Worm (Caenorhabditis elegans) whole organism, young adult: ENCODE data around the gene ZC262.13.

Source experiments
- F22D6.2 ChIP-seq: sonication (generic microtip); optimal IDR thresholded peaks from 2 replicates; lab custom pipeline; 2016; ENCODE audit warnings: mild to moderate bottlenecking, missing genetic modification characterization, missing compliant biosample characterization
- F23B12.7 ChIP-seq: sonication (generic microtip); optimal IDR thresholded peaks from 2 replicates; lab custom pipeline; 2017; ENCODE audit warnings: missing genetic modification characterization, mild to moderate bottlenecking, missing compliant biosample characterization, antibody characterized with exemption, moderate library complexity; ENCODE audit not compliant: insufficient read depth
- F33H1.4 ChIP-seq: fragments of 200-800 bp; sonication (Bioruptor generic); IDR thresholded peaks from 2 replicates; pipeline ENCODE4 v1.3.6; 2022; ENCODE audit warnings: missing genetic modification reagents, missing genetic modification characterization, missing compliant biosample characterization
- F57C9.4 ChIP-seq: sonication (generic microtip); optimal IDR thresholded peaks from 2 replicates; lab custom pipeline; 2017; ENCODE audit warnings: mild to moderate bottlenecking, missing genetic modification characterization, missing compliant biosample characterization
- Y53F4B.3 ChIP-seq: fragments of 200-800 bp; sonication (Bioruptor generic); IDR thresholded peaks from 2 replicates; pipeline ENCODE4 v1.3.6; 2022; ENCODE audit warnings: missing genetic modification reagents, missing genetic modification characterization, missing compliant biosample characterization
- Y56A3A.18 ChIP-seq: fragments of 200-800 bp; sonication (Bioruptor generic); IDR thresholded peaks from 2 replicates; pipeline ENCODE4 v1.3.6; 2022; ENCODE audit warnings: missing genetic modification reagents, missing genetic modification characterization, missing compliant biosample characterization
- Y67H2A.10 ChIP-seq: fragments of 200-800 bp; sonication (Bioruptor generic); conservative IDR thresholded peaks from 2 replicates; pipeline ENCODE4 v1.3.6; 2022; ENCODE audit warnings: missing genetic modification reagents, missing genetic modification characterization, missing compliant biosample characterization
- ZK185.1 ChIP-seq: sonication (generic microtip); optimal IDR thresholded peaks from 2 replicates; lab custom pipeline; 2016; ENCODE audit warnings: mild to moderate bottlenecking, missing genetic modification characterization, missing compliant biosample characterization; ENCODE audit not compliant: poor library complexity, severe bottlenecking
- atf-7 ChIP-seq: sonication (generic microtip); optimal IDR thresholded peaks from 2 replicates; lab custom pipeline; 2017; ENCODE audit warnings: mild to moderate bottlenecking, missing genetic modification characterization, missing compliant biosample characterization
- attf-3 ChIP-seq: fragments of 200-800 bp; sonication (Bioruptor generic); conservative IDR thresholded peaks from 2 replicates; pipeline ENCODE4 v1.3.6; 2022; ENCODE audit warnings: missing genetic modification reagents, missing genetic modification characterization, missing compliant biosample characterization
- cebp-1 ChIP-seq, 2 experiments: fragments of 200-800 bp in 1 of 2; sonication (Bioruptor generic) in 1 of 2; sonication (generic microtip) in 1 of 2; IDR thresholded peaks in 1 of 2; optimal IDR thresholded peaks in 1 of 2; 2 replicates each; pipeline versions ENCODE4 v1.3.6 to Lab custom; 2017 to 2022; ENCODE audit warnings: missing compliant biosample characterization in 2 of 2, missing genetic modification characterization in 2 of 2, mild to moderate bottlenecking in 1 of 2, missing genetic modification reagents in 1 of 2, moderate library complexity in 1 of 2
- ceh-100 ChIP-seq: fragments of 200-800 bp; sonication (Bioruptor generic); IDR thresholded peaks from 2 replicates; pipeline ENCODE4 v1.3.6; 2022; ENCODE audit warnings: missing genetic modification reagents, missing genetic modification characterization, missing compliant biosample characterization
- ceh-27 ChIP-seq: fragments of 200-800 bp; sonication (Bioruptor generic); optimal IDR thresholded peaks from 2 replicates; lab custom pipeline; 2018; ENCODE audit warnings: mild to moderate bottlenecking, missing genetic modification characterization, moderate library complexity, missing compliant biosample characterization
- chd-7 ChIP-seq: sonication (generic microtip); optimal IDR thresholded peaks from 2 replicates; lab custom pipeline; 2016; ENCODE audit warnings: mild to moderate bottlenecking, missing genetic modification characterization, moderate library complexity, missing compliant biosample characterization
- dpff-1 ChIP-seq: sonication (generic microtip); optimal IDR thresholded peaks from 2 replicates; lab custom pipeline; 2017; ENCODE audit warnings: mild to moderate bottlenecking, missing genetic modification characterization, missing compliant biosample characterization
- egl-18 ChIP-seq: fragments of 200-800 bp; sonication (Bioruptor generic); IDR thresholded peaks from 2 replicates; pipeline ENCODE4 v1.3.6; 2022; ENCODE audit warnings: missing genetic modification reagents, missing genetic modification characterization, missing compliant biosample characterization
- ets-4 ChIP-seq: fragments of 200-800 bp; sonication (Bioruptor generic); optimal IDR thresholded peaks from 2 replicates; lab custom pipeline; 2018; ENCODE audit warnings: mild to moderate bottlenecking, missing genetic modification characterization, missing compliant biosample characterization
- him-1 ChIP-seq: sonication (generic microtip); optimal IDR thresholded peaks from 2 replicates; lab custom pipeline; 2016; ENCODE audit warnings: missing genotype, missing genetic modification reagents, missing genetic modification characterization, missing compliant biosample characterization
- lag-1 ChIP-seq: fragments of 200-800 bp; sonication (Bioruptor generic); IDR thresholded peaks from 2 replicates; pipeline ENCODE4 v1.3.6; 2022; ENCODE audit warnings: missing genetic modification reagents, missing genetic modification characterization, missing compliant biosample characterization
- let-607 ChIP-seq, 2 experiments: fragments of 200-800 bp in 1 of 2; sonication (Bioruptor generic) in 1 of 2; sonication (generic microtip) in 1 of 2; optimal IDR thresholded peaks; 2 replicates each; lab custom pipeline; 2016 to 2018; ENCODE audit warnings: mild to moderate bottlenecking in 2 of 2, missing compliant biosample characterization in 2 of 2, missing genetic modification characterization in 2 of 2, moderate library complexity in 2 of 2, missing genotype in 1 of 2
- madf-3 ChIP-seq: fragments of 200-800 bp; sonication (Bioruptor generic); IDR thresholded peaks from 2 replicates; pipeline ENCODE4 v1.3.6; 2022; ENCODE audit warnings: missing genetic modification reagents, missing genetic modification characterization, missing compliant biosample characterization
- madf-6 ChIP-seq: fragments of 200-800 bp; sonication (Bioruptor generic); IDR thresholded peaks from 2 replicates; pipeline ENCODE4 v1.3.6; 2022; ENCODE audit warnings: missing genetic modification reagents, missing genetic modification characterization, missing compliant biosample characterization
- nfyb-1 ChIP-seq: fragments of 200-800 bp; sonication (Bioruptor generic); IDR thresholded peaks from 2 replicates; pipeline ENCODE4 v1.3.6; 2022; ENCODE audit warnings: missing genetic modification reagents, missing genetic modification characterization, missing compliant biosample characterization
- pbrm-1 ChIP-seq: fragments of 200-800 bp; sonication (Bioruptor generic); IDR thresholded peaks from 2 replicates; pipeline ENCODE4 v1.3.6; 2022; ENCODE audit warnings: missing genetic modification reagents, missing genetic modification characterization, missing compliant biosample characterization
- rec-8 ChIP-seq, 2 experiments: sonication (generic microtip); optimal IDR thresholded peaks; 2 replicates each; lab custom pipeline; 2016; ENCODE audit warnings: mild to moderate bottlenecking in 2 of 2, missing genetic modification characterization in 2 of 2, missing genetic modification reagents in 2 of 2, missing genotype in 2 of 2, missing biosample characterization in 1 of 2, missing compliant biosample characterization in 1 of 2, moderate library complexity in 1 of 2
- sptf-2 ChIP-seq: fragments of 200-800 bp; sonication (Bioruptor generic); optimal IDR thresholded peaks from 2 replicates; lab custom pipeline; 2018; ENCODE audit warnings: mild to moderate bottlenecking, missing genetic modification characterization, missing compliant biosample characterization
- tbx-9 ChIP-seq: sonication (generic microtip); optimal IDR thresholded peaks from 2 replicates; lab custom pipeline; 2016; ENCODE audit warnings: borderline replicate concordance, missing genetic modification characterization, inconsistent platforms, missing compliant biosample characterization
- unc-130 ChIP-seq: sonication (generic microtip); optimal IDR thresholded peaks from 2 replicates; lab custom pipeline; 2016; ENCODE audit warnings: missing genetic modification reagents, missing genetic modification characterization, missing compliant biosample characterization
- unc-62 ChIP-seq: fragments of 150-350 bp; optimal IDR thresholded peaks from 2 replicates; lab custom pipeline; 2014; ENCODE audit warnings: missing biosample characterization, missing genetic modification reagents, missing genetic modification characterization
- zfh-2 ChIP-seq: fragments of 200-800 bp; sonication (Bioruptor generic); conservative IDR thresholded peaks from 2 replicates; pipeline ENCODE4 v1.3.6; 2022; ENCODE audit warnings: missing genetic modification reagents, missing genetic modification characterization, missing compliant biosample characterization
- ztf-22 ChIP-seq: fragments of 200-800 bp; sonication (Bioruptor generic); optimal IDR thresholded peaks from 2 replicates; lab custom pipeline; 2018; ENCODE audit warnings: mild to moderate bottlenecking, missing genetic modification characterization, moderate library complexity, missing compliant biosample characterization
- ztf-25 ChIP-seq: fragments of 200-800 bp; sonication (Bioruptor generic); IDR thresholded peaks from 2 replicates; pipeline ENCODE4 v1.3.6; 2022; ENCODE audit warnings: missing genetic modification reagents, missing genetic modification characterization, missing compliant biosample characterization

Gene ZC262.13

ce11 chrIII:8310239-8311057, 15.6 kb upstream of the ZC262.13 start, which contains the start of gene F10E9.3:
F10E9.3 (plus strand) TSS chrIII:8311007.
- TF ChIP-seq rec-8 (tag; optimal IDR thresholded peaks at IDR 0.05; lab: Kevin White, UChicago) (no peak), F33H1.4 (GFP tag; lab: Robert Waterston, UW) (0 out of 2 replicates have a peak, but pooled peaks have one; percentile 12), ztf-25 (no peak), zfh-2 (GFP tag; lab: Robert Waterston, UW) (no peak), unc-130 (GFP tag; lab: Kevin White, UChicago) (no peak), ztf-22 (GFP tag; lab: Kevin White, UChicago) (no peak)

ce11 chrIII:8312393-8312792, 13.6 kb upstream of the ZC262.13 start, which contains the start of gene F10E9.2:
F10E9.2 (plus strand) TSS chrIII:8312693.
- TF ChIP-seq F57C9.4, result no peak
- no peak for TF ChIP-seq Y56A3A.18
- TF ChIP-seq ceh-27, result no peak
- no peak for TF ChIP-seq rec-8 (tag; optimal IDR thresholded peaks at IDR 0.05; lab: Kevin White, UChicago)
- no peak for TF ChIP-seq madf-3 (GFP tag; lab: Robert Waterston, UW)
- no peak for TF ChIP-seq pbrm-1 (GFP tag; lab: Robert Waterston, UW)
- no peak for TF ChIP-seq F22D6.2
- no peak for TF ChIP-seq ceh-100 (GFP tag; lab: Robert Waterston, UW)
- no peak for TF ChIP-seq dpff-1 (tag; lab: Kevin White, UChicago)
- no peak for TF ChIP-seq F23B12.7 (tag; lab: Kevin White, UChicago)
- TF ChIP-seq unc-62 (GFP tag; lab: Kevin White, UChicago), result no peak
- no peak for TF ChIP-seq cebp-1 (GFP tag; IDR thresholded peaks at IDR 0.05; lab: Robert Waterston, UW)
- TF ChIP-seq cebp-1 (tag; optimal IDR thresholded peaks at IDR 0.05; lab: Kevin White, UChicago), result no peak
- TF ChIP-seq ets-4, result no peak

- TF ChIP-seq chd-7 (tag; lab: Kevin White, UChicago) (no peak), attf-3 (GFP tag; lab: Robert Waterston, UW) (no peak), madf-6 (GFP tag; lab: Robert Waterston, UW) (no peak; the same call in 1 of the 2 replicates), unc-130 (GFP tag; lab: Kevin White, UChicago) (no peak), Y53F4B.3 (GFP tag; lab: Robert Waterston, UW) (no peak), tbx-9 (tag; lab: Kevin White, UChicago) (no peak), let-607 (tag; optimal IDR thresholded peaks at IDR 0.05; lab: Kevin White, UChicago) (no peak), Y56A3A.18 (no peak), him-1 (tag; lab: Kevin White, UChicago) (no peak), sptf-2 (GFP tag; lab: Kevin White, UChicago) (no peak), nfyb-1 (GFP tag; lab: Robert Waterston, UW) (no peak), F22D6.2 (no peak), ZK185.1 (no peak), atf-7 (tag; lab: Kevin White, UChicago) (no peak), egl-18 (GFP tag; lab: Robert Waterston, UW) (no peak), Y67H2A.10 (no peak), lag-1 (no peak)
Observed at ce11 chrIII:8318488-8318887, 7.5 kb upstream of the ZC262.13 start, which contains the start of gene sas-4. sas-4 (minus strand) TSS chrIII:8318588.
